Worm (Caenorhabditis elegans): ENCODE results near the gene unc-85.

ce11 chrII:4696055-4696454 lies 5.8 kb upstream of the unc-85 start:
- TF ChIP-seq hnd-1 (tag; optimal IDR thresholded peaks at IDR 0.05): no peak
- no peak for TF ChIP-seq ceh-36 (tag; optimal IDR thresholded peaks at IDR 0.05)
- no peak for TF ChIP-seq pes-1 (GFP tag; IDR thresholded peaks at IDR 0.05)
- TF ChIP-seq ama-1 (optimal IDR thresholded peaks at IDR 0.05): no peak
- TF ChIP-seq tbx-11 (GFP tag; IDR thresholded peaks at IDR 0.05): no peak
- no peak for TF ChIP-seq B0310.2 (tag; optimal IDR thresholded peaks at IDR 0.05)
- no peak for TF ChIP-seq tbx-37 (GFP tag; conservative IDR thresholded peaks at IDR 0.05)
- TF ChIP-seq F13C5.2 (tag; optimal IDR thresholded peaks at IDR 0.05): no peak
- no peak for TF ChIP-seq hmg-4 (GFP tag; optimal IDR thresholded peaks at IDR 0.05)
